Worm (Caenorhabditis elegans): ENCODE measurements around the gene cisd-1.

The cisd-1 gene

DNA sequence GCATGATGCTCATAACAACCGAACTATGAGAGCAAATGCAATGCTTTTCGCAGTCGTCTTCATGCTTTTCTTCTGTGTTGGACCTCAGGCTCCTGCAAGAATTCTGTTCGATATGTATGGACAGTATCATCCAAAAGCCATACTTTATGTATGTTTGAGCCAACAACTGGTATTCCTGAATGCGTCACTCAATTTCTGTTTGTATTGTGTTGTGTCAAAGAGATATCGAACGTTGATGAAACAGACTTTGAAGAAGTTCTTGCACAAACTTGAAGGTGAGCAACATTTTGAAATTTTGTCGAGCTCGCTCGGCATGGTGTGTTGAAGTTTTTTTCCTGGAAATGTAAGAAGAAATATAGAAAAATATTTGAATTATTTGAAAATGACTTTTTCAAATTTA lies 43.5 kb upstream of the cisd-1 start:
- peak in 1 of 2 experiments; percentile 74 for TF ChIP-seq unc-62 (GFP tag; optimal IDR thresholded peaks at IDR 0.05 in 1 of 2)
- TF ChIP-seq unc-62 (tag; optimal IDR thresholded peaks at IDR 0.05): no peak
- TF ChIP-seq T26A8.4 (GFP tag; IDR thresholded peaks at IDR 0.05): no peak
- TF ChIP-seq aha-1 (tag): peak; percentile 59

- TF ChIP-seq madf-9 (GFP tag; conservative IDR thresholded peaks at IDR 0.05): no peak
- no peak for TF ChIP-seq nhr-6 (tag; optimal IDR thresholded peaks at IDR 0.05)
- TF ChIP-seq ceh-62 (tag; optimal IDR thresholded peaks at IDR 0.05): no peak
- no peak for TF ChIP-seq lin-39 (tag; optimal IDR thresholded peaks at IDR 0.05)
- no peak for TF ChIP-seq lir-3 (tag; optimal IDR thresholded peaks at IDR 0.05)
- no peak for TF ChIP-seq tag-97 (GFP tag; IDR thresholded peaks at IDR 0.05)
- no peak for TF ChIP-seq ceh-28 (tag; optimal IDR thresholded peaks at IDR 0.05)
- TF ChIP-seq unc-62 (GFP tag; optimal IDR thresholded peaks at IDR 0.05 in 1 of 2): no peak
- TF ChIP-seq unc-62 (tag; optimal IDR thresholded peaks at IDR 0.05): no peak
- TF ChIP-seq pha-4 (GFP tag; IDR thresholded peaks at IDR 0.05): no peak
- TF ChIP-seq pha-4 (tag; optimal IDR thresholded peaks at IDR 0.05): no peak
- no peak for TF ChIP-seq zfp-3 (GFP tag; conservative IDR thresholded peaks at IDR 0.05)
- TF ChIP-seq zfp-2 (tag; optimal IDR thresholded peaks at IDR 0.05): no peak
- no peak for TF ChIP-seq fos-1 (tag; optimal IDR thresholded peaks at IDR 0.05)
- no peak for TF ChIP-seq R02D3.7 (tag; optimal IDR thresholded peaks at IDR 0.05)
These were observed 40.9 kb upstream of the cisd-1 start, which contains the start of gene npr-41 for ce11 chrII:11510373-11510772. TSS of gene npr-41 (plus strand) at chrII:11510673.

DNA sequence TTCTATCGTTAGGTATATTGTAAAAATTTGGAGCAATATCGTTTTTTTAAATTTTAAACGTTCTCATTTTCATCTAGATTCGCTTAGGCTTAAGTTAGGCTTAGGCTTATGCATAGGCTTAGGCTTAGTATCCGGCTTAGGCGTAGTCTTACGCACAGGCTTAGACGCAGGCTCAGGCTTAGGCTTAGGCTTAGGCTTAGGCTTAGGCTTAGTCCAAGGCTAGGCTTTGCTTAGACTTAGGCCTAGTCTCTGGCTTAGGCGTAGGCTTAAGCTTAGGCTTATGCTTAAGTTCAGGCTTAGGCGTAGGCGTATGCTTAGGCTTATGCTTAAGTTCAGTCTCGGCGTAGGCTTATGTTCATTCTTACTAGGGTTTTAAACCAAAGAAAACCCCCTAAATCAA lies 34.3 kb upstream of the cisd-1 start:
- TF ChIP-seq zfp-3 (GFP tag; conservative IDR thresholded peaks at IDR 0.05): no peak
- TF ChIP-seq nhr-77 (tag; optimal IDR thresholded peaks at IDR 0.05): no peak
- no peak for TF ChIP-seq tag-97 (GFP tag; IDR thresholded peaks at IDR 0.05)
- TF ChIP-seq zip-11 (GFP tag; IDR thresholded peaks at IDR 0.05): no peak
- no peak for TF ChIP-seq ces-1 (GFP tag; optimal IDR thresholded peaks at IDR 0.05)
- TF ChIP-seq daf-12 (tag; optimal IDR thresholded peaks at IDR 0.05): no peak
- TF ChIP-seq daf-19 (GFP tag; conservative IDR thresholded peaks at IDR 0.05): no peak
- TF ChIP-seq hlh-30 (tag; optimal IDR thresholded peaks at IDR 0.05; ENCODE audit: insufficient read depth): no peak
- no peak for TF ChIP-seq dmd-8 (GFP tag; IDR thresholded peaks at IDR 0.05)
- no peak for TF ChIP-seq T26A8.4 (GFP tag; IDR thresholded peaks at IDR 0.05)
- TF ChIP-seq aha-1 (tag): no peak
- TF ChIP-seq mxl-3 (GFP tag; optimal IDR thresholded peaks at IDR 0.05): no peak

ce11 chrII:11501956-11502355 lies 32.5 kb upstream of the cisd-1 start:
- TF ChIP-seq mdl-1 (tag; optimal IDR thresholded peaks at IDR 0.05): peak in 1 of 2 experiments; percentile 54
- no peak for TF ChIP-seq nhr-10 (tag; optimal IDR thresholded peaks at IDR 0.05)
- no peak for TF ChIP-seq nhr-41 (GFP tag; IDR thresholded peaks at IDR 0.05)
- no peak for TF ChIP-seq hif-1 (tag; optimal IDR thresholded peaks at IDR 0.05)
- no peak for TF ChIP-seq pha-4 (GFP tag; IDR thresholded peaks at IDR 0.05)
- no peak for TF ChIP-seq pha-4 (tag; optimal IDR thresholded peaks at IDR 0.05)
- TF ChIP-seq lsy-2 (tag; optimal IDR thresholded peaks at IDR 0.05): no peak
- TF ChIP-seq nhr-11 (tag; optimal IDR thresholded peaks at IDR 0.05): no peak
- no peak for TF ChIP-seq duxl-1 (tag; optimal IDR thresholded peaks at IDR 0.05; ENCODE audit: poor library complexity)
- no peak for TF ChIP-seq ctbp-1 (GFP tag; IDR thresholded peaks at IDR 0.05)
- TF ChIP-seq vab-7 (GFP tag; IDR thresholded peaks at IDR 0.05): no peak
- TF ChIP-seq mxl-3 (GFP tag; optimal IDR thresholded peaks at IDR 0.05): peak; percentile 68
- TF ChIP-seq aly-2 (tag; optimal IDR thresholded peaks at IDR 0.05): no peak
- no peak for TF ChIP-seq daf-8 (GFP tag; IDR thresholded peaks at IDR 0.05)
- TF ChIP-seq lin-13 (GFP tag; optimal IDR thresholded peaks at IDR 0.05): no peak
- TF ChIP-seq hlh-11 (tag; optimal IDR thresholded peaks at IDR 0.05): peak; percentile 51
- TF ChIP-seq cey-2 (tag; optimal IDR thresholded peaks at IDR 0.05; ENCODE audit: borderline replicate concordance, insufficient read depth): no peak
- TF ChIP-seq pqm-1 (tag; optimal IDR thresholded peaks at IDR 0.05): no peak
- TF ChIP-seq zip-2 (tag; optimal IDR thresholded peaks at IDR 0.05): no peak
- TF ChIP-seq egl-27 (tag; optimal IDR thresholded peaks at IDR 0.05): no peak
- TF ChIP-seq nhr-48 (tag; optimal IDR thresholded peaks at IDR 0.05): peak; percentile 28
- TF ChIP-seq nhr-28 (tag; optimal IDR thresholded peaks at IDR 0.05): peak; percentile 86
- TF ChIP-seq F49E8.2 (tag; optimal IDR thresholded peaks at IDR 0.05; ENCODE audit: borderline replicate concordance): no peak
- no peak for TF ChIP-seq hlh-30 (tag; optimal IDR thresholded peaks at IDR 0.05; ENCODE audit: insufficient read depth)
- TF ChIP-seq fos-1 (tag; optimal IDR thresholded peaks at IDR 0.05): no peak
- no peak for TF ChIP-seq ceh-82 (tag; optimal IDR thresholded peaks at IDR 0.05)
- no peak for TF ChIP-seq ces-1 (GFP tag; optimal IDR thresholded peaks at IDR 0.05)
- TF ChIP-seq T26A8.4 (GFP tag; IDR thresholded peaks at IDR 0.05): no peak
- TF ChIP-seq ceh-32 (tag; optimal IDR thresholded peaks at IDR 0.05; ENCODE audit: poor library complexity): no peak
